Worm (Caenorhabditis elegans) whole organism, L4/young adult: ENCODE results near the gene M57.2.

Experiments
- W03F9.2 ChIP-seq: fragments of 150-350 bp; optimal IDR thresholded peaks from 2 replicates; lab custom pipeline; 2014; ENCODE audit warnings: missing biosample characterization, missing genetic modification characterization
- dao-5 ChIP-seq: sonication (generic microtip); optimal IDR thresholded peaks from 2 replicates; lab custom pipeline; 2016; ENCODE audit warnings: missing genotype, missing genetic modification characterization, moderate library complexity, missing compliant biosample characterization
- him-1 ChIP-seq: sonication (generic microtip); optimal IDR thresholded peaks from 2 replicates; lab custom pipeline; 2016; ENCODE audit warnings: missing genotype, missing genetic modification reagents, missing genetic modification characterization, missing compliant biosample characterization

- no peak for TF ChIP-seq W03F9.2 (tag; lab: Kevin White, UChicago)
- TF ChIP-seq dao-5 = no peak
- no peak for TF ChIP-seq him-1 (tag; lab: Kevin White, UChicago)
Measured at ce11 chrIV:3532167-3532566, 5.0 kb downstream of the M57.2 start, which contains the start of gene M57.1.
